Fruit fly (Drosophila melanogaster) whole organism, embryonic: ENCODE measurements around the gene Gr93a.

ENCODE experiments used
- Atf3 ChIP-seq: fragments of 200-800 bp; sonication (Bioruptor generic); optimal IDR thresholded peaks from 3 replicates; lab custom pipeline; 2016; ENCODE audit warnings: missing biosample characterization, missing genetic modification characterization
- C15 ChIP-seq: fragments of 200-800 bp; sonication (Bioruptor generic); IDR thresholded peaks from 3 replicates; pipeline ENCODE4 v1.3.6; 2022; ENCODE audit warnings: missing biosample characterization, missing genetic modification characterization
- CG10209 ChIP-seq: fragments of 200-800 bp; sonication (Bioruptor generic); optimal IDR thresholded peaks from 3 replicates; lab custom pipeline; 2017; ENCODE audit warnings: missing biosample characterization, mild to moderate bottlenecking, missing genetic modification characterization, missing genetic modification reagents
- CG12071 ChIP-seq: fragments of 200-800 bp; sonication (Bioruptor generic); optimal IDR thresholded peaks from 3 replicates; lab custom pipeline; 2018; ENCODE audit warnings: missing biosample characterization, mild to moderate bottlenecking, missing genetic modification characterization
- CG12659 ChIP-seq: fragments of 200-800 bp; sonication (Bioruptor generic); optimal IDR thresholded peaks from 3 replicates; lab custom pipeline; 2017; ENCODE audit warnings: mild to moderate bottlenecking, missing biosample characterization, missing genetic modification reagents, missing genetic modification characterization
- CG14050 ChIP-seq: fragments of 200-800 bp; sonication (Bioruptor generic); IDR thresholded peaks from 3 replicates; pipeline ENCODE4 v1.3.6; 2022; ENCODE audit warnings: missing biosample characterization, missing genetic modification characterization
- CG14710 ChIP-seq: fragments of 200-800 bp; sonication (Bioruptor generic); optimal IDR thresholded peaks from 3 replicates; lab custom pipeline; 2019; ENCODE audit warnings: missing biosample characterization, mild to moderate bottlenecking, missing genetic modification characterization, moderate library complexity
- CG16813 ChIP-seq: fragments of 200-800 bp; sonication (Bioruptor generic); IDR thresholded peaks from 3 replicates; pipeline ENCODE4 v1.3.6; 2022; ENCODE audit warnings: missing biosample characterization, missing genetic modification characterization; ENCODE audit not compliant: partially characterized antibody
- CG17912 ChIP-seq: fragments of 200-800 bp; sonication (Bioruptor generic); optimal IDR thresholded peaks from 2 replicates; lab custom pipeline; 2018; ENCODE audit warnings: missing biosample characterization, mild to moderate bottlenecking, missing genetic modification characterization
- CG18476 ChIP-seq: fragments of 200-800 bp; sonication (Bioruptor generic); optimal IDR thresholded peaks from 2 replicates; lab custom pipeline; 2016; ENCODE audit warnings: missing biosample characterization, mild to moderate bottlenecking, missing genetic modification characterization
- CG18764 ChIP-seq: fragments of 200-800 bp; sonication (Bioruptor generic); optimal IDR thresholded peaks from 3 replicates; lab custom pipeline; 2016; ENCODE audit warnings: missing biosample characterization, missing genetic modification characterization
- CG2712 ChIP-seq: fragments of 200-800 bp; optimal IDR thresholded peaks from 3 replicates; lab custom pipeline; 2019; ENCODE audit warnings: missing biosample characterization, mild to moderate bottlenecking, missing genetic modification characterization, moderate library complexity
- CG31224 ChIP-seq: fragments of 200-800 bp; sonication (Bioruptor generic); IDR thresholded peaks from 2 replicates; pipeline ENCODE4 v1.3.6; 2022; ENCODE audit warnings: missing biosample characterization, missing genetic modification characterization
- CG42726 ChIP-seq: fragments of 200-800 bp; sonication (Bioruptor generic); IDR thresholded peaks from 2 replicates; pipeline ENCODE4 v1.3.6; 2022; ENCODE audit warnings: missing biosample characterization, missing genetic modification characterization; ENCODE audit not compliant: partially characterized antibody
- CG4730 ChIP-seq: fragments of 200-800 bp; sonication (Bioruptor generic); IDR thresholded peaks from 2 replicates; pipeline ENCODE4 v1.3.6; 2022; ENCODE audit warnings: missing biosample characterization, missing genetic modification characterization
- CG5245 ChIP-seq: fragments of 200-800 bp; sonication (Bioruptor generic); optimal IDR thresholded peaks from 3 replicates; lab custom pipeline; 2016; ENCODE audit warnings: missing biosample characterization, missing genetic modification characterization
- CG6175 ChIP-seq: fragments of 200-800 bp; sonication (Bioruptor generic); IDR thresholded peaks from 3 replicates; pipeline ENCODE4 v1.3.6; 2022; ENCODE audit warnings: missing biosample characterization, missing genetic modification characterization
- CG8290 ChIP-seq, 3 experiments: fragments of 200-800 bp; sonication (Bioruptor generic); optimal IDR thresholded peaks; 2 replicates each; lab custom pipeline; 2016 to 2019; ENCODE audit warnings: missing biosample characterization in 3 of 3, missing genetic modification characterization in 3 of 3, mild to moderate bottlenecking in 2 of 3, moderate library complexity in 1 of 3
- CG8924 ChIP-seq: fragments of 200-800 bp; optimal IDR thresholded peaks from 3 replicates; lab custom pipeline; 2019; ENCODE audit warnings: missing biosample characterization, mild to moderate bottlenecking, missing genetic modification characterization, moderate library complexity
- CG9817 ChIP-seq: fragments of 200-800 bp; sonication (Bioruptor generic); optimal IDR thresholded peaks from 2 replicates; lab custom pipeline; 2018; ENCODE audit warnings: missing biosample characterization, mild to moderate bottlenecking, missing genetic modification characterization, moderate library complexity
- D19B ChIP-seq: fragments of 200-800 bp; sonication (Bioruptor generic); optimal IDR thresholded peaks from 2 replicates; lab custom pipeline; 2017; ENCODE audit warnings: missing biosample characterization, mild to moderate bottlenecking, missing genetic modification characterization
- Dbx ChIP-seq: fragments of 200-800 bp; sonication (Bioruptor generic); IDR thresholded peaks from 3 replicates; pipeline ENCODE4 v1.3.6; 2022; ENCODE audit warnings: missing biosample characterization, missing genetic modification characterization
- Dip2 ChIP-seq: fragments of 200-800 bp; sonication (Bioruptor generic); IDR thresholded peaks from 2 replicates; pipeline ENCODE4 v1.3.6; 2022; ENCODE audit warnings: missing biosample characterization, missing genetic modification characterization
- Gug ChIP-seq: fragments of 200-800 bp; sonication (Bioruptor generic); IDR thresholded peaks from 4 replicates; pipeline ENCODE4 v1.3.6; 2022; ENCODE audit warnings: missing biosample characterization, missing genetic modification characterization
- HHEX ChIP-seq: fragments of 200-800 bp; sonication (Bioruptor generic); optimal IDR thresholded peaks from 3 replicates; lab custom pipeline; 2017; ENCODE audit warnings: missing biosample characterization, mild to moderate bottlenecking, missing genetic modification characterization, missing genetic modification reagents
- HLH54F ChIP-seq: fragments of 200-800 bp; sonication (Bioruptor generic); optimal IDR thresholded peaks from 3 replicates; lab custom pipeline; 2016; ENCODE audit warnings: missing biosample characterization, missing genetic modification characterization
- MBD-R2 ChIP-seq: fragments of 200-800 bp; sonication (Bioruptor generic); IDR thresholded peaks from 2 replicates; pipeline ENCODE4 v1.3.6; 2022; ENCODE audit warnings: missing biosample characterization, missing genetic modification characterization
- Six4 ChIP-seq: fragments of 200-800 bp; sonication (Bioruptor generic); optimal IDR thresholded peaks from 2 replicates; lab custom pipeline; 2016; ENCODE audit warnings: missing biosample characterization, missing genetic modification characterization
- Sry-δ ChIP-seq: fragments of 200-800 bp; sonication (Bioruptor generic); optimal IDR thresholded peaks from 2 replicates; lab custom pipeline; 2016; ENCODE audit warnings: missing biosample characterization, missing genetic modification characterization
- Stat92E ChIP-seq, 3 experiments: fragments of >200 bp in 2 of 3; fragments of 200-800 bp in 1 of 3; sonication (Bioruptor generic) in 1 of 3; optimal IDR thresholded peaks; 2 replicates each; lab custom pipeline; 2017 to 2019; ENCODE audit warnings: missing biosample characterization in 3 of 3, missing genetic modification characterization in 3 of 3, mild to moderate bottlenecking in 1 of 3, moderate library complexity in 1 of 3
- bowl ChIP-seq: fragments of 200-800 bp; sonication (Bioruptor generic); IDR thresholded peaks from 2 replicates; pipeline ENCODE4 v1.3.6; 2022; ENCODE audit warnings: missing biosample characterization, missing genetic modification characterization
- cad ChIP-seq: fragments of >200 bp; optimal IDR thresholded peaks from 2 replicates; lab custom pipeline; 2017; ENCODE audit warnings: missing biosample characterization, missing genetic modification characterization
- dysf ChIP-seq: fragments of 200-800 bp; sonication (Bioruptor generic); IDR thresholded peaks from 3 replicates; pipeline ENCODE4 v1.3.6; 2022; ENCODE audit warnings: missing biosample characterization, missing genetic modification characterization
- fd96Cb ChIP-seq: fragments of 200-800 bp; sonication (Bioruptor generic); optimal IDR thresholded peaks from 2 replicates; lab custom pipeline; 2018; ENCODE audit warnings: missing biosample characterization, mild to moderate bottlenecking, missing genetic modification characterization, moderate library complexity
- gcm ChIP-seq: fragments of 200-800 bp; sonication (Bioruptor generic); optimal IDR thresholded peaks from 2 replicates; lab custom pipeline; 2019; ENCODE audit warnings: missing biosample characterization, mild to moderate bottlenecking, missing genetic modification characterization, moderate library complexity
- grau ChIP-seq: fragments of 200-800 bp; optimal IDR thresholded peaks from 3 replicates; lab custom pipeline; 2019; ENCODE audit warnings: missing biosample characterization, mild to moderate bottlenecking, missing genetic modification characterization, moderate library complexity
- otp ChIP-seq: fragments of 200-800 bp; sonication (Bioruptor generic); IDR thresholded peaks from 3 replicates; pipeline ENCODE4, ENCODE4 v1.3.6; 2022; ENCODE audit warnings: missing biosample characterization, missing genetic modification characterization
- sqz ChIP-seq: fragments of 200-800 bp; sonication (Bioruptor generic); optimal IDR thresholded peaks from 3 replicates; lab custom pipeline; 2018; ENCODE audit warnings: missing biosample characterization, mild to moderate bottlenecking, missing genetic modification characterization
- ssp ChIP-seq: fragments of 200-800 bp; sonication (Bioruptor generic); IDR thresholded peaks from 2 replicates; pipeline ENCODE4 v1.3.6; 2022; ENCODE audit warnings: missing biosample characterization, missing genetic modification characterization
- trem ChIP-seq: fragments of 200-800 bp; optimal IDR thresholded peaks from 3 replicates; lab custom pipeline; 2019; ENCODE audit warnings: missing biosample characterization, mild to moderate bottlenecking, missing genetic modification characterization, moderate library complexity
- unc-4 ChIP-seq: fragments of 200-800 bp; sonication (Bioruptor generic); IDR thresholded peaks from 2 replicates; pipeline ENCODE4 v1.3.6; 2022; ENCODE audit warnings: missing biosample characterization, missing genetic modification characterization; ENCODE audit not compliant: partially characterized antibody

Gene Gr93a

DNA sequence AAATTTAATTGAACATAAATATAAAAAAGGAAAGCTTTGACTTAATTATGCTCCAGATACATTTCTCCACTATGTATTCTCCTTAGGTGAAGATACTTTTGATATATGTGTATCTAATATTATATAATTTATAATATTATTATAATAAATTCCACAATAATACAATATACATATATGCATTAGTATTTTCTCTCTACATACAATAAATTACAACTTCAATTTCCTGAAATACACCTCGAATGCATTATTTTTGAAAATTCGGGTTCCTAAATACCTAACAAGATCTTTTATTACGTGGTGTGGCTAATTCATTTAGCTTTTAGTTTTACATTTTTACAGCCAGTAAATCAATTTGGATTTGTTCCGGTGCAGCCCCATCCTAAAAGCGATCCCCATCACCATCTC is 2.0 kb upstream of the Gr93a start (continued):
- no peak for TF ChIP-seq Gug (GFP tag; lab: Robert Waterston, UW)
- no peak for TF ChIP-seq bowl (GFP tag; lab: Robert Waterston, UW)
- TF ChIP-seq HHEX (GFP tag; lab: Kevin White, UChicago), result no peak
- no peak for TF ChIP-seq CG6175 (GFP tag; lab: Robert Waterston, UW)
- TF ChIP-seq Dip2, result no peak
- TF ChIP-seq MBD-R2 (GFP tag; lab: Robert Waterston, UW), result no peak
- no peak for TF ChIP-seq CG8924 (tag; lab: Kevin White, UChicago)
- TF ChIP-seq trem (tag; lab: Kevin White, UChicago), result peak; percentile 42
- TF ChIP-seq otp, result no peak
- TF ChIP-seq unc-4 (GFP tag; lab: Robert Waterston, UW), result no peak
- no peak for TF ChIP-seq CG17912
- no peak for TF ChIP-seq cad (GFP tag; lab: Kevin White, UChicago)
- TF ChIP-seq CG2712 (tag; lab: Kevin White, UChicago), result peak; percentile 72
- TF ChIP-seq HLH54F (GFP tag; lab: Kevin White, UChicago), result no peak
- TF ChIP-seq CG18764 (GFP tag; lab: Kevin White, UChicago), result no peak
- peak in 1 of 3 experiments; percentile 23 for TF ChIP-seq Stat92E (GFP tag; optimal IDR thresholded peaks at IDR 0.05; lab: Kevin White, UChicago)
- TF ChIP-seq Atf3 (GFP tag; lab: Kevin White, UChicago), result no peak
- no peak for TF ChIP-seq Dbx (GFP tag; lab: Robert Waterston, UW)
- TF ChIP-seq CG16813 (GFP tag; lab: Robert Waterston, UW), result no peak
- TF ChIP-seq CG14710 (tag; lab: Kevin White, UChicago), result peak; percentile 72
- TF ChIP-seq CG12071 (GFP tag; lab: Kevin White, UChicago), result no peak
- TF ChIP-seq ssp (GFP tag; lab: Robert Waterston, UW), result no peak
- no peak for TF ChIP-seq Six4 (GFP tag; lab: Kevin White, UChicago)
- no peak for TF ChIP-seq sqz (GFP tag; lab: Kevin White, UChicago)
- TF ChIP-seq CG5245, result no peak
- no peak for TF ChIP-seq CG10209 (GFP tag; lab: Kevin White, UChicago)
- no peak for TF ChIP-seq CG9817 (tag; lab: Kevin White, UChicago)
- no peak for TF ChIP-seq CG18476 (GFP tag; lab: Kevin White, UChicago)
- TF ChIP-seq fd96Cb, result peak; percentile 42
- peak; percentile 1 for TF ChIP-seq gcm (GFP tag; lab: Kevin White, UChicago)
- no peak for TF ChIP-seq CG4730 (GFP tag; lab: Robert Waterston, UW)
- TF ChIP-seq grau (tag; lab: Kevin White, UChicago), result peak; percentile 24
- TF ChIP-seq Sry-δ (GFP tag; lab: Kevin White, UChicago), result no peak
- no peak for TF ChIP-seq dysf (GFP tag; lab: Robert Waterston, UW)
- TF ChIP-seq D19B (GFP tag; lab: Kevin White, UChicago), result no peak
- no peak for TF ChIP-seq CG8290 (GFP tag; optimal IDR thresholded peaks at IDR 0.05; lab: Kevin White, UChicago)
- TF ChIP-seq CG8290 (tag; optimal IDR thresholded peaks at IDR 0.05; lab: Kevin White, UChicago), result no peak
- TF ChIP-seq CG12659 (GFP tag; lab: Kevin White, UChicago), result no peak
- TF ChIP-seq CG42726, result no peak

DNA sequence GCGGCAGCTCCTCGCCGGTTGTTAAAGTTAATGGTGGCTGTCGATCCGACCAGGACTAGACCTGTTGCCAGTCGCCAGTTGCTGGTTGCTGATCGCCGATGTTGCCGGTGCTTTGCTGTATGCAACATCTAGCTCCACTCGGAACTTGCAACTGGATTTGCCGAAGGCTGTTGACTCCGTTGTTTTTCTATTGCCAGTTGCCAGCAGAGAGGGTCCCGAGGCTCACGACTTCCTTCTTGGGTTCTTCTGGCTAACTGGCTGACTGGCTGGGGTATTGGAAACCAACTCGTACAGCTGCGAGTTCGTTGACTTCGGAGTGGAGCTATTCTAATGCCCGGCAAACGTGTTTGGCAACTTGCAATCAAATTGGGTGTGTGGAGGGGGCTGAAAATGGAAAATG is 1.3 kb upstream of the Gr93a start:
- peak; percentile 22; the same call in 1 of the 3 replicates for TF ChIP-seq C15 (GFP tag; lab: Robert Waterston, UW)
- TF ChIP-seq CG31224 (GFP tag; lab: Robert Waterston, UW), result peak; percentile 12; the same call in 1 of the 2 replicates
- no peak for TF ChIP-seq CG14050 (GFP tag; lab: Robert Waterston, UW)
